Fruit fly (Drosophila melanogaster) whole organism, prepupa: Measurements from ENCODE around the gene CG5909.

Experiments used
- CG10631 ChIP-seq: fragments of 200-800 bp; sonication (Bioruptor generic); optimal IDR thresholded peaks from 2 replicates; lab custom pipeline; 2016; ENCODE audit warnings: missing biosample characterization, missing genetic modification characterization
- CG32006 ChIP-seq: fragments of 200-800 bp; sonication (Bioruptor generic); optimal IDR thresholded peaks from 3 replicates; lab custom pipeline; 2017; ENCODE audit warnings: missing biosample characterization, mild to moderate bottlenecking, missing genetic modification characterization
- CG7368 ChIP-seq: fragments of 200-800 bp; sonication (Bioruptor generic); optimal IDR thresholded peaks from 3 replicates; lab custom pipeline; 2016; ENCODE audit warnings: missing biosample characterization, missing genetic modification characterization
- Eip78C ChIP-seq: fragments of 200-800 bp; sonication (Bioruptor generic); peaks from one replicate; lab custom pipeline; 2016; ENCODE audit warnings: missing biosample characterization, missing genetic modification characterization
- Ets21C ChIP-seq: fragments of 200-800 bp; sonication (Bioruptor generic); optimal IDR thresholded peaks from 3 replicates; lab custom pipeline; 2016; ENCODE audit warnings: missing biosample characterization, missing genetic modification characterization
- Gug ChIP-seq: fragments of 200-800 bp; sonication (Bioruptor generic); IDR thresholded peaks from 2 replicates; pipeline ENCODE4 v1.3.6; 2022; ENCODE audit warnings: missing biosample characterization, missing genetic modification characterization
- Hr39 ChIP-seq: fragments of 200-800 bp; sonication (Bioruptor generic); optimal IDR thresholded peaks from 2 replicates; lab custom pipeline; 2016; ENCODE audit warnings: missing biosample characterization, missing genetic modification characterization
- Lpt ChIP-seq: fragments of 200-800 bp; sonication (Bioruptor generic); optimal IDR thresholded peaks from 3 replicates; lab custom pipeline; 2016; ENCODE audit warnings: missing biosample characterization, missing genetic modification characterization
- OdsH ChIP-seq: fragments of 200-800 bp; sonication (Bioruptor generic); optimal IDR thresholded peaks from 3 replicates; lab custom pipeline; 2016; ENCODE audit warnings: missing biosample characterization, missing genetic modification characterization
- Smox ChIP-seq: fragments of 200-800 bp; sonication (Bioruptor generic); optimal IDR thresholded peaks from 3 replicates; lab custom pipeline; 2016; ENCODE audit warnings: missing biosample characterization, missing genetic modification characterization
- Sox102F ChIP-seq: fragments of 200-800 bp; sonication (Bioruptor generic); optimal IDR thresholded peaks from 2 replicates; lab custom pipeline; 2016; ENCODE audit warnings: missing biosample characterization, mild to moderate bottlenecking, missing genetic modification characterization
- Sox15 ChIP-seq: fragments of 200-800 bp; sonication (Bioruptor generic); optimal IDR thresholded peaks from 3 replicates; lab custom pipeline; 2016; ENCODE audit warnings: missing biosample characterization, missing genetic modification characterization
- acj6 ChIP-seq: fragments of 200-800 bp; sonication (Bioruptor generic); optimal IDR thresholded peaks from 3 replicates; lab custom pipeline; 2016; ENCODE audit warnings: missing biosample characterization, missing genetic modification characterization
- dsx ChIP-seq: fragments of 200-800 bp; optimal IDR thresholded peaks from 3 replicates; lab custom pipeline; 2019; ENCODE audit warnings: missing biosample characterization, mild to moderate bottlenecking, missing genetic modification characterization, moderate library complexity; ENCODE audit not compliant: poor library complexity, severe bottlenecking

- TF ChIP-seq Gug (GFP tag; lab: Robert Waterston, UW) (no peak), CG10631 (GFP tag; lab: Kevin White, UChicago) (no peak), dsx (no peak), Sox102F (GFP tag; lab: Kevin White, UChicago) (no peak), acj6 (GFP tag; lab: Kevin White, UChicago) (no peak), Sox15 (GFP tag; lab: Kevin White, UChicago) (no peak), Lpt (GFP tag; lab: Kevin White, UChicago) (no peak), Hr39 (no peak), Ets21C (no peak), Smox (GFP tag; lab: Kevin White, UChicago) (no peak), CG7368 (no peak), OdsH (no peak), Eip78C (GFP tag; lab: Kevin White, UChicago) (no peak), CG32006 (no peak)
Observed at dm6 chr3R:27133992-27134391, 27.0 kb upstream of the CG5909 start.
